Fruit fly (Drosophila melanogaster): ENCODE measurements around the gene jet.

Gene jet

DNA sequence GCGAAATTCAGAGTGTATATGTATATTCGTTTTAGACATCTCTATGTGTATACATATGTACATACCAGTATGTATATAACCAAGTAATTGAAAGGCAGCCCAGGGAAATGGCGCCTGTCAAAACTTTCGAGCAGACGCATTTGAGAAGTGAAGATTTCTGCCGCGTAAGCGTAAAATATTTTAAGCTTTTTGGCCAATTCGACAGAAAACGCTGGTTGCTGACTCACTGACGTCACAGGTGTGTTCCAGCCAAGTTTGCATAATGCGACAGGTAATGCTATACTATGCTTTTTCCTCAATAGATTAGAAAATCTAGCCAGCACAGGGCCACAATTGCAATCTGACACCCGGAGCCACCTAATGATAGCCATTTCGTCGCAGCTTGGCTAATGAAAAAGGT, 32.8 kb downstream of the jet start:
- TF ChIP-seq CG8159 (tag; optimal IDR thresholded peaks at IDR 0.05) (no peak), rn (GFP tag; IDR thresholded peaks at IDR 0.05) (no peak), CG15710 (tag; optimal IDR thresholded peaks at IDR 0.05) (no peak), CG14655 (GFP tag; optimal IDR thresholded peaks at IDR 0.05) (no peak), CG17806 (tag; optimal IDR thresholded peaks at IDR 0.05) (no peak), Pif1B (GFP tag; optimal IDR thresholded peaks at IDR 0.05) (no peak), gl (tag; optimal IDR thresholded peaks at IDR 0.05) (no peak), EcR (GFP tag; optimal IDR thresholded peaks at IDR 0.05) (no peak)

DNA sequence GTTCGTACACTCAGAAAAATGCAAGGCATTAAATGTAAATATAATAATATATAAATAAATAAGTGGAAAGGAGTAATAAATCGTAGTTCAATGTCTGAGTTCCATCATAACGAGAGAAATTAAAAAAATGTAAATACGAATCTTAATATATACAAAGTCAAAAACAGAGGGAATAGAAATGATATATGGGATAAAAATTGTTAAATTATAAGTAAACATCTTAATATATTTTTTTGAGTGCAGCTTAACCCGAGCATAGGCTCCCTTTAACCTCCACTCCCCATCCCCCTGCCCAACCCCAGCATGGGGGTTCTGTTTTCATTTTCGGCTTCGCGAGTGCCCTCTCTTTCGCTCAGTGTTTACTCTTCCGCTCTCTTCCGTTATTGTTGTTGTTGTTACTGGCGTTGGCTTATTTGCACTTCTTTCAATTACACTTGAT, 33.9 kb downstream of the jet start:
- TF ChIP-seq CG8301 (tag; optimal IDR thresholded peaks at IDR 0.05) = peak; percentile 9
- no peak; the same call in 2 of the 3 replicates for TF ChIP-seq fd96Ca (GFP tag; IDR thresholded peaks at IDR 0.05)
- TF ChIP-seq Snoo (tag; optimal IDR thresholded peaks at IDR 0.05) = peak; percentile 41
- TF ChIP-seq CG14655 (GFP tag; optimal IDR thresholded peaks at IDR 0.05) = peak; percentile 60
- TF ChIP-seq D1 (tag; optimal IDR thresholded peaks at IDR 0.05) = no peak
- TF ChIP-seq CG12605 (GFP tag; IDR thresholded peaks at IDR 0.05) = no peak
- TF ChIP-seq CG9948 (tag; optimal IDR thresholded peaks at IDR 0.05) = peak; percentile 56
- TF ChIP-seq Pif1A (GFP tag; optimal IDR thresholded peaks at IDR 0.05) = no peak
- TF ChIP-seq Ets98B (GFP tag; IDR thresholded peaks at IDR 0.05) = no peak
- peak; percentile 22 for TF ChIP-seq CG13204 (GFP tag; optimal IDR thresholded peaks at IDR 0.05)
- TF ChIP-seq CG34367 (tag; optimal IDR thresholded peaks at IDR 0.05) = peak; percentile 30
- TF ChIP-seq EcR (GFP tag; optimal IDR thresholded peaks at IDR 0.05) = no peak
- TF ChIP-seq CG32121 (GFP tag; IDR thresholded peaks at IDR 0.05) = no peak
- TF ChIP-seq CG8159 (tag; optimal IDR thresholded peaks at IDR 0.05) = peak; percentile 75
- TF ChIP-seq Pif1B (GFP tag; optimal IDR thresholded peaks at IDR 0.05) = peak; percentile 9
- TF ChIP-seq CG4496 (GFP tag; IDR thresholded peaks at IDR 0.05) = no peak
- TF ChIP-seq rn (GFP tag; IDR thresholded peaks at IDR 0.05) = no peak
- TF ChIP-seq CG15710 (tag; optimal IDR thresholded peaks at IDR 0.05) = peak; percentile 63
- no peak for TF ChIP-seq CG10348 (GFP tag; IDR thresholded peaks at IDR 0.05)
- TF ChIP-seq CG17806 (tag; optimal IDR thresholded peaks at IDR 0.05) = peak; percentile 33
- no peak for TF ChIP-seq gl (tag; optimal IDR thresholded peaks at IDR 0.05)

DNA sequence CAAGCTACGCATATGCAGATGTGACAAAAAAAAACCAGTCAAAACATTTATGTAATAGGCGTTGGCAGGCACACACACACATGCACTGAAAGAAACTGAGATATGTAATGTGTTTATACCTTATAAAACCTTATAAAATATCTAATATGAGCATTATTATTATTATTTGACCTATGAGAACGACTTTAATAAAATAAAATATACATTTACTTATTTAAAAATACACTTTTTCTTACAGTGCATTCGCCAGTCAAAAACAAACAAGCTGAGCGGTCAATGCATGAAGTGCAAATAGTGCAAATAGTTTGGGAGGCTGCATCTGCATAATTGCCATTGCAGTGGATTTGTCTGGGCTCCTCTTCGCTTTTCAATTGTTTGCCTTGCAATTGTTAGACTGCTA, 41.6 kb downstream of the jet start:
- TF ChIP-seq rn (GFP tag; IDR thresholded peaks at IDR 0.05) = peak; percentile 65; the same call in 1 of the 2 replicates
- TF ChIP-seq CG8159 (tag; optimal IDR thresholded peaks at IDR 0.05) = peak; percentile 42
- TF ChIP-seq fd96Ca (GFP tag; IDR thresholded peaks at IDR 0.05) = peak; percentile 62; the same call in 2 of the 3 replicates
- TF ChIP-seq CG9948 (tag; optimal IDR thresholded peaks at IDR 0.05) = peak; percentile 24
- peak; percentile 24 for TF ChIP-seq CG17806 (tag; optimal IDR thresholded peaks at IDR 0.05)
- no peak for TF ChIP-seq EcR (GFP tag; optimal IDR thresholded peaks at IDR 0.05)
- TF ChIP-seq CG14655 (GFP tag; optimal IDR thresholded peaks at IDR 0.05) = peak; percentile 60
- peak; percentile 83 for TF ChIP-seq Ets98B (GFP tag; IDR thresholded peaks at IDR 0.05)
- TF ChIP-seq Pif1A (GFP tag; optimal IDR thresholded peaks at IDR 0.05) = peak; percentile 60
- TF ChIP-seq CG4496 (GFP tag; IDR thresholded peaks at IDR 0.05) = peak; percentile 84
- TF ChIP-seq CG10348 (GFP tag; IDR thresholded peaks at IDR 0.05) = 0 out of 2 replicates have a peak, but pooled peaks have one; percentile 23
- TF ChIP-seq D1 (tag; optimal IDR thresholded peaks at IDR 0.05) = no peak
- peak; percentile 47 for TF ChIP-seq Snoo (tag; optimal IDR thresholded peaks at IDR 0.05)
- TF ChIP-seq CG15710 (tag; optimal IDR thresholded peaks at IDR 0.05) = peak; percentile 20
- TF ChIP-seq CG34367 (tag; optimal IDR thresholded peaks at IDR 0.05) = no peak
- peak; percentile 92 for TF ChIP-seq CG32121 (GFP tag; IDR thresholded peaks at IDR 0.05)
- TF ChIP-seq gl (tag; optimal IDR thresholded peaks at IDR 0.05) = no peak
- TF ChIP-seq CG12605 (GFP tag; IDR thresholded peaks at IDR 0.05) = peak; percentile 64; the same call in 1 of the 2 replicates
- peak; percentile 22 for TF ChIP-seq CG8301 (tag; optimal IDR thresholded peaks at IDR 0.05)
- TF ChIP-seq CG13204 (GFP tag; optimal IDR thresholded peaks at IDR 0.05) = no peak
- peak; percentile 57 for TF ChIP-seq Pif1B (GFP tag; optimal IDR thresholded peaks at IDR 0.05)

DNA sequence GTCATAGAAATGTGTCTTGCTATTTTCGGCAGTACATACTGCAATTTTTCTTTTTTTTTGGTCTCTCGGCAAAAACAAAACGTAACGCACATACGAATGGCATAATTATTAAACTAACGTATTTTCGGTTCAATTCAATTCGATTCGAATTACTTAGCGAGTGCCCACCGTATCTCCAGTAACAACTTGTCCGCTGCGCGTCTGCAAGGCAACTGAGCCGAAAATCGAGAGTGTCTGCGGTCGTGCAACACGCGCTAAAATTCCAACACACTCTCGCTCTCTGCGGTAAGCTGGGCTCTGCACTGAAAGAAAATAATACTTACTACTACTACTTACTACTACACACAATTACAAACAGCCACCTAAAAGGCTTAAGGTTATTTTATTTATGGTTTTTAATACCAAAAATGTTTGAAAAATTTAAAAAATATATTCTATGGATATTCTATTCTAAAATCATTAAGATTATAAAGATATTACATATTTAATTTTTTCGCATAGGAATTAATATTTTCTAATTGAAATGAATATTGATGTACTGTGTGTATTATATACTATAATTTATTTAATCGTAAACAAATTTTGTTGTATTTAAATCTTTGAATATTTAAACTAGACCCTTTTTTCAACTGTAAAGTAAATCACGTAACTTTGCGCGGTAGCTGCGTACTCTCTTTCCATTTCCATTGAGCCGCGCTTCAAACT, 42.9 kb downstream of the jet start, which contains the start of gene snsl:
TSS of gene snsl (minus strand) at position 217 of the 705 bp plus-strand sequence.
- TF ChIP-seq Pif1B (GFP tag; optimal IDR thresholded peaks at IDR 0.05) (peak; percentile 33), EcR (GFP tag; optimal IDR thresholded peaks at IDR 0.05) (no peak), Ets98B (GFP tag; IDR thresholded peaks at IDR 0.05) (peak; percentile 50), CG8159 (tag; optimal IDR thresholded peaks at IDR 0.05) (peak; percentile 86), CG8301 (tag; optimal IDR thresholded peaks at IDR 0.05) (peak; percentile 21), CG9948 (tag; optimal IDR thresholded peaks at IDR 0.05) (peak; percentile 77), CG15710 (tag; optimal IDR thresholded peaks at IDR 0.05) (peak; percentile 79), CG10348 (GFP tag; IDR thresholded peaks at IDR 0.05) (no peak), rn (GFP tag; IDR thresholded peaks at IDR 0.05) (no peak), CG4496 (GFP tag; IDR thresholded peaks at IDR 0.05) (peak; percentile 56; the same call in 2 of the 3 replicates), D1 (tag; optimal IDR thresholded peaks at IDR 0.05) (peak; percentile 23), Snoo (tag; optimal IDR thresholded peaks at IDR 0.05) (peak; percentile 32), CG17806 (tag; optimal IDR thresholded peaks at IDR 0.05) (peak; percentile 68), CG34367 (tag; optimal IDR thresholded peaks at IDR 0.05) (peak; percentile 46), CG12605 (GFP tag; IDR thresholded peaks at IDR 0.05) (no peak), CG32121 (GFP tag; IDR thresholded peaks at IDR 0.05) (peak; percentile 45), gl (tag; optimal IDR thresholded peaks at IDR 0.05) (no peak), Pif1A (GFP tag; optimal IDR thresholded peaks at IDR 0.05) (no peak), CG14655 (GFP tag; optimal IDR thresholded peaks at IDR 0.05) (peak; percentile 55), CG13204 (GFP tag; optimal IDR thresholded peaks at IDR 0.05) (peak; percentile 68), fd96Ca (GFP tag; IDR thresholded peaks at IDR 0.05) (peak; percentile 71; the same call in 2 of the 3 replicates)
